Fruit fly (Drosophila melanogaster) whole organism, prepupa: Measurements from ENCODE around the gene CG10357.
A peak's percentile ranks its signal among the peaks of the same experiment; 100 is the strongest.

Experiments used
- CG10631 ChIP-seq: fragments of 200-800 bp; sonication (Bioruptor generic); optimal IDR thresholded peaks from 2 replicates; lab custom pipeline; 2016; ENCODE audit warnings: missing biosample characterization, missing genetic modification characterization
- CG6276 ChIP-seq: fragments of 200-800 bp; sonication (Bioruptor generic); optimal IDR thresholded peaks from 2 replicates; lab custom pipeline; 2017; ENCODE audit warnings: missing biosample characterization, mild to moderate bottlenecking, missing genetic modification characterization
- CG6854 ChIP-seq: fragments of 200-800 bp; sonication (Bioruptor generic); optimal IDR thresholded peaks from 2 replicates; lab custom pipeline; 2017; ENCODE audit warnings: missing biosample characterization, mild to moderate bottlenecking, missing genetic modification characterization
- CG8119 ChIP-seq: fragments of 200-800 bp; sonication (Bioruptor generic); IDR thresholded peaks from 3 replicates; pipeline ENCODE4 v1.3.6; 2022; ENCODE audit warnings: missing biosample characterization, missing genetic modification characterization
- OdsH ChIP-seq: fragments of 200-800 bp; sonication (Bioruptor generic); optimal IDR thresholded peaks from 3 replicates; lab custom pipeline; 2016; ENCODE audit warnings: missing biosample characterization, missing genetic modification characterization
- Smox ChIP-seq: fragments of 200-800 bp; sonication (Bioruptor generic); optimal IDR thresholded peaks from 3 replicates; lab custom pipeline; 2016; ENCODE audit warnings: missing biosample characterization, missing genetic modification characterization
- Sox102F ChIP-seq: fragments of 200-800 bp; sonication (Bioruptor generic); optimal IDR thresholded peaks from 2 replicates; lab custom pipeline; 2016; ENCODE audit warnings: missing biosample characterization, mild to moderate bottlenecking, missing genetic modification characterization
- eg ChIP-seq: fragments of 200-800 bp; sonication (Bioruptor generic); IDR thresholded peaks from 3 replicates; pipeline ENCODE4 v1.3.6; 2022; ENCODE audit warnings: missing biosample characterization, missing genetic modification characterization
- svp ChIP-seq: fragments of 200-800 bp; sonication (Bioruptor generic); peaks from one replicate; lab custom pipeline; 2016; ENCODE audit warnings: missing biosample characterization, missing genetic modification characterization
- topi ChIP-seq: fragments of 200-800 bp; sonication (Bioruptor generic); optimal IDR thresholded peaks from 3 replicates; lab custom pipeline; 2016; ENCODE audit warnings: missing biosample characterization, missing genetic modification characterization

dm6 chr3L:3617252-3617651 lies 2.1 kb downstream of the CG10357 start:
- peak; percentile 38 for TF ChIP-seq CG6276 (GFP tag; lab: Kevin White, UChicago)
- peak; percentile 77; the same call in 2 of the 3 replicates for TF ChIP-seq CG8119 (GFP tag; lab: Robert Waterston, UW)
- peak; percentile 95 for TF ChIP-seq svp (GFP tag; lab: Kevin White, UChicago)
- TF ChIP-seq CG10631 (GFP tag; lab: Kevin White, UChicago) = peak; percentile 84
- peak; percentile 88 for TF ChIP-seq Smox (GFP tag; lab: Kevin White, UChicago)
- TF ChIP-seq CG6854 = peak; percentile 77
- TF ChIP-seq OdsH (GFP tag; lab: Kevin White, UChicago) = peak; percentile 88
- TF ChIP-seq eg (GFP tag; lab: Robert Waterston, UW) = peak; percentile 72
- TF ChIP-seq topi = peak; percentile 87
- TF ChIP-seq Sox102F (GFP tag; lab: Kevin White, UChicago) = peak; percentile 90
